Worm (Caenorhabditis elegans) whole organism, L4 larva: Measurements from ENCODE around the gene T25B2.4.

Source experiments
- R02D3.7 ChIP-seq: fragments of 150-350 bp; sonication (generic microtip); optimal IDR thresholded peaks from 3 replicates; lab custom pipeline; 2014; ENCODE audit warnings: missing biosample characterization, missing genetic modification characterization
- ceh-28 ChIP-seq: fragments of 150-350 bp; optimal IDR thresholded peaks from 2 replicates; lab custom pipeline; 2014; ENCODE audit warnings: missing biosample characterization, missing genetic modification reagents, missing genetic modification characterization
- fkh-10 ChIP-seq: fragments of 150-350 bp; optimal IDR thresholded peaks from 2 replicates; lab custom pipeline; 2014; ENCODE audit warnings: missing biosample characterization, missing genetic modification reagents, missing genetic modification characterization
- hmg-1.1 ChIP-seq: fragments of 200-800 bp; sonication (Bioruptor generic); IDR thresholded peaks from 2 replicates; pipeline ENCODE4 v1.3.6; 2022; ENCODE audit warnings: missing genetic modification reagents, missing genetic modification characterization, missing compliant biosample characterization
- mdl-1 ChIP-seq, 2 experiments: fragments of 150-350 bp in 1 of 2; sonication (generic microtip) in 1 of 2; optimal IDR thresholded peaks; 2 replicates each; lab custom pipeline; 2014 to 2017; ENCODE audit warnings: missing biosample characterization in 2 of 2, missing genetic modification characterization in 2 of 2
- ztf-11 ChIP-seq: fragments of 150-350 bp; optimal IDR thresholded peaks from 2 replicates; lab custom pipeline; 2014; ENCODE audit warnings: missing biosample characterization, missing genetic modification characterization

DNA sequence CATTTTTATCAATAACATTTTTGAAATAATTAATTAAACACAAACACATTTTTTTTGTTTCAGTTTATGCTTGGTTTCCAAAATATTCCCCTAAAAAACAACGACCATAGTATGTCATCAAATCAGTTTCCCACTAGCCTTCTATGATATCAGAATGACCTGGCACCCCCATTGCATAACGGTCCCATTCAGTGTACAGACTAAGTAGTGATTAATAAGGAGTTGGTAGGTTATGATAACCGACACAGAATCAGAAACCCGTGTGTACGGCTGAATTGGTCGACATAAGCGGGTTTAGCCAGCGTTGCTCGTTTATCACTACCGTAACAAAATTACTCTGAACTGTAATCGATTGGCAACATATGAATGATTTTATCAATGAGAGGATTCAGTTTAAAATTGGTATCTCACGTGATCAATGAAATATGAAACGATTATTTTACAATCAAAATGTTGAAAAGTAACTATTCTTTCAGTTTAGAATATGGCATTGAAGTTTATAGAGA lies 20.6 kb upstream of the T25B2.4 start:
- no peak for TF ChIP-seq mdl-1 (tag; optimal IDR thresholded peaks at IDR 0.05; lab: Kevin White, UChicago)
- no peak for TF ChIP-seq hmg-1.1 (GFP tag; lab: Robert Waterston, UW)
- no peak for TF ChIP-seq ceh-28 (tag; lab: Kevin White, UChicago)
- no peak for TF ChIP-seq R02D3.7 (tag; lab: Kevin White, UChicago)
- TF ChIP-seq fkh-10 (GFP tag; lab: Kevin White, UChicago), result no peak
- TF ChIP-seq ztf-11 (tag; lab: Kevin White, UChicago), result no peak
